Fruit fly (Drosophila melanogaster): ENCODE results near the gene CG15482.
A peak's percentile ranks its signal among the peaks of the same experiment; 100 is the strongest.

Gene CG15482

dm6 chr2L:13222225-13222648 lies 10.6 kb upstream of the CG15482 start, which contains the start of the genes Ski6 and CG16812 (continued):
- TF ChIP-seq crc (GFP tag; optimal IDR thresholded peaks at IDR 0.05) (no peak), C15 (GFP tag; IDR thresholded peaks at IDR 0.05) (no peak), CG11723 (GFP tag; optimal IDR thresholded peaks at IDR 0.05) (no peak), ems (GFP tag; optimal IDR thresholded peaks at IDR 0.05) (no peak), Oli (tag; optimal IDR thresholded peaks at IDR 0.05) (peak; percentile 42), cad (GFP tag; optimal IDR thresholded peaks at IDR 0.05) (no peak), tna (GFP tag; IDR thresholded peaks at IDR 0.05; ENCODE audit: partially characterized antibody) (no peak), so (GFP tag; IDR thresholded peaks at IDR 0.05) (no peak; the same call in 2 of the 3 replicates), Hmr (GFP tag; optimal IDR thresholded peaks at IDR 0.05) (peak; percentile 71), Ravus (GFP tag; IDR thresholded peaks at IDR 0.05) (no peak; the same call in 1 of the 2 replicates), B-H1 (GFP tag; IDR thresholded peaks at IDR 0.05) (peak; percentile 26; the same call in 1 of the 3 replicates), CG2116 (GFP tag; optimal IDR thresholded peaks at IDR 0.05) (peak; percentile 65), sc (optimal IDR thresholded peaks at IDR 0.05) (no peak), sc (GFP tag; optimal IDR thresholded peaks at IDR 0.05) (no peak), CG11696 (GFP tag; IDR thresholded peaks at IDR 0.05) (0 out of 2 replicates have a peak, but pooled peaks have one; percentile 36), CG2199 (GFP tag; IDR thresholded peaks at IDR 0.05) (no peak), CG15073 (GFP tag; optimal IDR thresholded peaks at IDR 0.05) (no peak), Mad (GFP tag; optimal IDR thresholded peaks at IDR 0.05) (peak; percentile 32), ERR (GFP tag; optimal IDR thresholded peaks at IDR 0.05) (no peak), CG4820 (GFP tag; optimal IDR thresholded peaks at IDR 0.05) (peak; percentile 53), mam (GFP tag; optimal IDR thresholded peaks at IDR 0.05) (no peak), Hmx (GFP tag; optimal IDR thresholded peaks at IDR 0.05) (peak; percentile 35), MTF-1 (GFP tag; optimal IDR thresholded peaks at IDR 0.05; ENCODE audit: borderline replicate concordance) (peak; percentile 68), Atf6 (GFP tag; IDR thresholded peaks at IDR 0.05) (peak; percentile 66), CG17802 (tag; optimal IDR thresholded peaks at IDR 0.05) (no peak), Atf-2 (GFP tag; optimal IDR thresholded peaks at IDR 0.05) (no peak), CG18764 (GFP tag; optimal IDR thresholded peaks at IDR 0.05) (peak; percentile 47), prd (optimal IDR thresholded peaks at IDR 0.05) (no peak), prd (GFP tag; IDR thresholded peaks at IDR 0.05) (peak; percentile 76), CG8281 (tag; optimal IDR thresholded peaks at IDR 0.05) (no peak), CG34224 (GFP tag; IDR thresholded peaks at IDR 0.05; ENCODE audit: partially characterized antibody) (0 out of 3 replicates have a peak, but pooled peaks have one; percentile 31), fru (optimal IDR thresholded peaks at IDR 0.05) (no peak), Six4 (GFP tag; optimal IDR thresholded peaks at IDR 0.05) (peak; percentile 46), schlank (tag; optimal IDR thresholded peaks at IDR 0.05) (no peak), ewg (GFP tag; optimal IDR thresholded peaks at IDR 0.05) (peak; percentile 13), CG4854 (GFP tag; optimal IDR thresholded peaks at IDR 0.05) (no peak), CG14860 (GFP tag; IDR thresholded peaks at IDR 0.05; ENCODE audit: partially characterized antibody) (no peak), nmo (GFP tag; optimal IDR thresholded peaks at IDR 0.05) (peak; percentile 84), chif (GFP tag; optimal IDR thresholded peaks at IDR 0.05) (peak in 1 of 2 experiments; percentile 15), CG13775 (GFP tag; optimal IDR thresholded peaks at IDR 0.05) (peak; percentile 65), CG10321 (GFP tag; IDR thresholded peaks at IDR 0.05) (no peak), CG33213 (GFP tag; optimal IDR thresholded peaks at IDR 0.05) (peak; percentile 33), az2 (GFP tag; optimal IDR thresholded peaks at IDR 0.05) (peak; percentile 71), fd96Cb (tag; optimal IDR thresholded peaks at IDR 0.05) (peak; percentile 61), CG16815 (GFP tag; optimal IDR thresholded peaks at IDR 0.05) (peak; percentile 60), hkb (optimal IDR thresholded peaks at IDR 0.05) (no peak), hkb (GFP tag; IDR thresholded peaks at IDR 0.05) (peak; percentile 69), pho (GFP tag; optimal IDR thresholded peaks at IDR 0.05) (peak; percentile 50), CG10654 (GFP tag; optimal IDR thresholded peaks at IDR 0.05) (peak; percentile 65), croc (GFP tag; conservative IDR thresholded peaks at IDR 0.05) (no peak), ken (GFP tag; IDR thresholded peaks at IDR 0.05) (peak; percentile 50; the same call in 1 of the 3 replicates), CG15696 (tag; optimal IDR thresholded peaks at IDR 0.05) (peak; percentile 73)

Measured in whole organism, embryonic.